Worm (Caenorhabditis elegans) whole organism, L1 larva: ENCODE results near the gene sdz-10.

Experiments used
- F16B12.6 ChIP-seq: fragments of 150-350 bp; optimal IDR thresholded peaks from 2 replicates; lab custom pipeline; 2014; ENCODE audit warnings: missing biosample characterization, missing genetic modification characterization
- ces-1 ChIP-seq: fragments of 150-350 bp; optimal IDR thresholded peaks from 2 replicates; lab custom pipeline; 2014; ENCODE audit warnings: missing biosample characterization, missing genetic modification reagents, missing genetic modification characterization
- fos-1 ChIP-seq: fragments of 150-350 bp; optimal IDR thresholded peaks from 2 replicates; lab custom pipeline; 2014; ENCODE audit warnings: missing biosample characterization, missing genetic modification characterization
- hpl-2 ChIP-seq: fragments of 150-350 bp; optimal IDR thresholded peaks from 2 replicates; lab custom pipeline; 2014; ENCODE audit warnings: missing biosample characterization, missing genetic modification reagents, missing genetic modification characterization
- isw-1 ChIP-seq: fragments of 200-800 bp; sonication (Bioruptor generic); IDR thresholded peaks from 2 replicates; pipeline ENCODE4 v1.3.6; 2022; ENCODE audit warnings: missing genetic modification characterization, missing compliant biosample characterization
- lin-14 ChIP-seq: fragments of 200-800 bp; sonication (Bioruptor generic); optimal IDR thresholded peaks from 2 replicates; lab custom pipeline; 2018; ENCODE audit warnings: mild to moderate bottlenecking, missing genetic modification characterization, moderate library complexity, missing compliant biosample characterization
- lsy-2 ChIP-seq, 2 experiments: fragments of 150-350 bp; optimal IDR thresholded peaks; 2 replicates each; lab custom pipeline; 2014; ENCODE audit warnings: missing biosample characterization in 2 of 2, missing genetic modification characterization in 2 of 2
- mab-9 ChIP-seq: fragments of 200-800 bp; sonication (Bioruptor generic); IDR thresholded peaks from 2 replicates; pipeline ENCODE4 v1.3.6; 2022; ENCODE audit warnings: missing genetic modification reagents, missing genetic modification characterization, missing compliant biosample characterization
- nhr-11 ChIP-seq: fragments of 150-350 bp; optimal IDR thresholded peaks from 2 replicates; lab custom pipeline; 2014; ENCODE audit warnings: missing biosample characterization, missing genetic modification characterization
- nhr-71 ChIP-seq: sonication (generic microtip); optimal IDR thresholded peaks from 2 replicates; lab custom pipeline; 2016; ENCODE audit warnings: mild to moderate bottlenecking, missing genetic modification characterization, moderate library complexity, missing compliant biosample characterization
- nhr-85 ChIP-seq: sonication (generic microtip); peaks from one replicate; lab custom pipeline; 2016; ENCODE audit warnings: missing genetic modification characterization, inconsistent platforms, missing compliant biosample characterization
- rnt-1 ChIP-seq: sonication (generic microtip); optimal IDR thresholded peaks from 2 replicates; lab custom pipeline; 2016; ENCODE audit warnings: mild to moderate bottlenecking, missing genetic modification characterization, moderate library complexity, missing compliant biosample characterization
- zag-1 ChIP-seq: fragments of 150-350 bp; optimal IDR thresholded peaks from 2 replicates; lab custom pipeline; 2014; ENCODE audit warnings: missing biosample characterization, missing genetic modification characterization
- ztf-4 ChIP-seq: fragments of 150-350 bp; optimal IDR thresholded peaks from 2 replicates; lab custom pipeline; 2014; ENCODE audit warnings: missing biosample characterization, missing genetic modification characterization

Gene sdz-10

DNA sequence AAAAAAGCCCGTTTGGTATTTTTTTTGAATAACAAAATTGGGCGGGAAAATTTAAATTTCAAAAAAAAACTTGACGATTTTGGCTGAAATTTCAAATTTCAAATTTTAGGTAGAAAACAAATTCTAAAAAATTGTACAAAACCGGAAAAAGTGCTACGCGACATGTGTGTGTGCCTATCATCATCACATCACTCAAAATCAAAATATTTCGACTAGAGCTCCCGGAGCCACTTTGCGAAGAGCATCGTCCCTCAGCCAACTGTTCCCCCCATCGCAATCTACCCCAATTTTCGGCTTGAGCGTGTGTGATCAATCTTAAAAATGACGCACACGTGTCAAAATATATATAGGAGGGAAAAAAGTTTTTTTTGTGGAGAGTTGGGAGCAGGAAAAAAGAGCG, 45.3 kb downstream of the sdz-10 start:
- peak; percentile 43 for TF ChIP-seq rnt-1 (tag; lab: Kevin White, UChicago)
- TF ChIP-seq hpl-2 (GFP tag; lab: Kevin White, UChicago): no peak
- no peak for TF ChIP-seq ces-1 (GFP tag; lab: Kevin White, UChicago)
- TF ChIP-seq lin-14 (GFP tag; lab: Kevin White, UChicago): peak; percentile 33
- TF ChIP-seq isw-1: no peak
- TF ChIP-seq nhr-71 (tag; lab: Kevin White, UChicago): peak; percentile 0

DNA sequence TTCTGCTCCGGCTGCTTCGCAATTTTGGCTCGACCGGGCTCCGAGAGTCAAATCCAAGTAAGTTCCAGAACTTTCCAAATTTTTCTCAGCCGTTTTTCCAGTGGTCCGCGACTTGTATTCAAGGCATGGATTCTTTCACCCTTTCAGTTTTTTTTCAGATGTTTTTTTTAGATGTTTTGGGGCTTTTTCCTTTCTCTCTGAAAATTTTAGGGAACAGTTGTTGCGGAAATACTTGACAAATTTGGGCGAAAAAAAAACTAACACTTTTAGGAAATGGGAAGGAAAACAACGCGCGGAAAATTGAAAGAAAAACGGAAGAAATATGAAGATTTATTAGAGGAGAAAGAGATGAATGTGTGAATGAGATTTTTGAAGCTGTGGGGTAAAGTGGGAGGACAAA, 46.5 kb downstream of the sdz-10 start, which contains the start of the genes T05A8.11 and nep-2:
T05A8.11 (minus strand) TSS at position 101 of the 400 bp plus-strand sequence.
nep-2 (minus strand) TSS at position 192 of the 400 bp plus-strand sequence.
- no peak for TF ChIP-seq nhr-85 (tag; lab: Kevin White, UChicago)
- no peak for TF ChIP-seq fos-1 (tag; lab: Kevin White, UChicago)

DNA sequence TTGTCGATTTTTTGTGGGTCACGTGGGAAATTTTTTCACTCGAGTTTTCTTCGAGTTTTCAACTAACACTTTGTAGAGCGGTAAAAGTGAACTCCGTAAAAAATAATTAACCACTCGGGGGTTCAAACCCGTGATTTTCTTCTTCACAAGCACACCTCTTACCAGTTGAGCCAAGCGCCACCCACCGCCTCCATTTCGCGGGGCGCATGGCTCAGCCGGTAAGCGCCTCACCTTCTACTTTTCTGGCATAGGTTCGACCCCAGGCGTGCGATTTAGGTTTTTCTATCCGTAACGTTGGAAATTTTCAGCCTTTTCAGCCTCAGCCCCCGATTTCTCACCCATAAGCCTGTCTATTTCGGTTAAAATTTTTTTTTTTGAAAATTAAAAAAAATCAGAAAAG, 50.1 kb downstream of the sdz-10 start:
- TF ChIP-seq lsy-2 (tag; optimal IDR thresholded peaks at IDR 0.05; lab: Kevin White, UChicago) (no peak), ces-1 (GFP tag; lab: Kevin White, UChicago) (no peak), mab-9 (no peak), zag-1 (tag; lab: Kevin White, UChicago) (no peak), F16B12.6 (tag; lab: Kevin White, UChicago) (no peak), nhr-11 (tag; lab: Kevin White, UChicago) (no peak), ztf-4 (tag; lab: Kevin White, UChicago) (no peak), fos-1 (tag; lab: Kevin White, UChicago) (no peak)
